Fruit fly (Drosophila melanogaster) whole organism, embryonic: ENCODE measurements around the gene CG12522.

Source experiments
- Bgb ChIP-seq: fragments of 200-800 bp; sonication (Bioruptor generic); IDR thresholded peaks from 2 replicates; pipeline ENCODE4 v1.3.6; 2022; ENCODE audit warnings: missing biosample characterization, missing genetic modification characterization; ENCODE audit not compliant: partially characterized antibody
- BtbVII ChIP-seq: fragments of 200-800 bp; sonication (Bioruptor generic); optimal IDR thresholded peaks from 3 replicates; lab custom pipeline; 2017; ENCODE audit warnings: missing biosample characterization, mild to moderate bottlenecking, missing genetic modification characterization
- CG10654 ChIP-seq: fragments of 200-800 bp; sonication (Bioruptor generic); optimal IDR thresholded peaks from 2 replicates; lab custom pipeline; 2016; ENCODE audit warnings: missing biosample characterization, missing genetic modification characterization
- CG11093 ChIP-seq: fragments of 200-800 bp; sonication (Bioruptor generic); IDR thresholded peaks from 3 replicates; pipeline ENCODE4 v1.3.6; 2022; ENCODE audit warnings: missing biosample characterization, missing genetic modification characterization
- CG11723 ChIP-seq: fragments of 200-800 bp; sonication (Bioruptor generic); optimal IDR thresholded peaks from 2 replicates; lab custom pipeline; 2017; ENCODE audit warnings: missing biosample characterization, mild to moderate bottlenecking, missing genetic modification characterization
- CG14667 ChIP-seq: fragments of 200-800 bp; sonication (Bioruptor generic); IDR thresholded peaks from 2 replicates; pipeline ENCODE4 v1.3.6; 2022; ENCODE audit warnings: missing biosample characterization, missing genetic modification characterization
- CG15269 ChIP-seq: fragments of 200-800 bp; sonication (Bioruptor generic); optimal IDR thresholded peaks from 2 replicates; lab custom pipeline; 2018; ENCODE audit warnings: missing biosample characterization, mild to moderate bottlenecking, missing genetic modification characterization, moderate library complexity
- CG1603 ChIP-seq: fragments of 200-800 bp; sonication (Bioruptor generic); optimal IDR thresholded peaks from 2 replicates; lab custom pipeline; 2019; ENCODE audit warnings: missing biosample characterization, mild to moderate bottlenecking, missing genetic modification characterization, moderate library complexity
- CG17328 ChIP-seq: fragments of 200-800 bp; sonication (Bioruptor generic); IDR thresholded peaks from 2 replicates; pipeline ENCODE4 v1.3.6; 2022; ENCODE audit warnings: missing biosample characterization, missing genetic modification characterization
- CG2889 ChIP-seq: fragments of 200-800 bp; sonication (Bioruptor generic); IDR thresholded peaks from 3 replicates; pipeline ENCODE4 v1.3.6; 2022; ENCODE audit warnings: missing biosample characterization, missing genetic modification characterization
- CG3065 ChIP-seq: fragments of 200-800 bp; sonication (Bioruptor generic); optimal IDR thresholded peaks from 2 replicates; lab custom pipeline; 2016; ENCODE audit warnings: missing biosample characterization, missing genetic modification characterization
- CG31388 ChIP-seq: fragments of 200-800 bp; sonication (Bioruptor generic); optimal IDR thresholded peaks from 2 replicates; lab custom pipeline; 2016; ENCODE audit warnings: missing biosample characterization, missing genetic modification characterization
- CG3281 ChIP-seq: fragments of 200-800 bp; sonication (Bioruptor generic); optimal IDR thresholded peaks from 3 replicates; lab custom pipeline; 2017; ENCODE audit warnings: missing biosample characterization, mild to moderate bottlenecking, missing genetic modification characterization
- CG4617 ChIP-seq: fragments of 200-800 bp; sonication (Bioruptor generic); optimal IDR thresholded peaks from 3 replicates; lab custom pipeline; 2016; ENCODE audit warnings: missing biosample characterization, missing genetic modification characterization, borderline replicate concordance
- CG5245 ChIP-seq: fragments of 200-800 bp; sonication (Bioruptor generic); optimal IDR thresholded peaks from 3 replicates; lab custom pipeline; 2016; ENCODE audit warnings: missing biosample characterization, missing genetic modification characterization
- CG6272 ChIP-seq: fragments of 200-800 bp; sonication (Bioruptor generic); IDR thresholded peaks from 2 replicates; pipeline ENCODE4 v1.3.6; 2022; ENCODE audit warnings: missing biosample characterization, missing genetic modification characterization
- CG7556 ChIP-seq: fragments of 200-800 bp; sonication (Bioruptor generic); optimal IDR thresholded peaks from 2 replicates; lab custom pipeline; 2017; ENCODE audit warnings: missing biosample characterization, mild to moderate bottlenecking, missing genetic modification characterization
- CG8281 ChIP-seq: fragments of 200-800 bp; sonication (Bioruptor generic); optimal IDR thresholded peaks from 2 replicates; lab custom pipeline; 2018; ENCODE audit warnings: missing biosample characterization, mild to moderate bottlenecking, missing genetic modification characterization, moderate library complexity
- CG8478 ChIP-seq: fragments of >200 bp; optimal IDR thresholded peaks from 2 replicates; lab custom pipeline; 2018
- CG9797 ChIP-seq: fragments of 200-800 bp; sonication (Bioruptor generic); optimal IDR thresholded peaks from 3 replicates; lab custom pipeline; 2018; ENCODE audit warnings: missing biosample characterization, mild to moderate bottlenecking, missing genetic modification characterization
- CG9876 ChIP-seq: fragments of 200-800 bp; sonication (Bioruptor generic); optimal IDR thresholded peaks from 2 replicates; lab custom pipeline; 2016; ENCODE audit warnings: missing biosample characterization, missing genetic modification characterization
- CrebB ChIP-seq: fragments of 200-800 bp; sonication (Bioruptor generic); optimal IDR thresholded peaks from 3 replicates; lab custom pipeline; 2018; ENCODE audit warnings: missing biosample characterization, mild to moderate bottlenecking, missing genetic modification characterization
- Dad ChIP-seq: fragments of 200-800 bp; sonication (Bioruptor generic); optimal IDR thresholded peaks from 3 replicates; lab custom pipeline; 2016; ENCODE audit warnings: missing biosample characterization, missing genetic modification characterization
- Dek ChIP-seq: fragments of 200-800 bp; sonication (Bioruptor generic); optimal IDR thresholded peaks from 3 replicates; lab custom pipeline; 2019; ENCODE audit warnings: missing biosample characterization, mild to moderate bottlenecking, missing genetic modification characterization, moderate library complexity
- Dll ChIP-seq: fragments of 200-800 bp; sonication (Bioruptor generic); IDR thresholded peaks from 4 replicates; pipeline ENCODE4 v1.3.6; 2022; ENCODE audit warnings: missing biosample characterization, missing genetic modification characterization; ENCODE audit not compliant: partially characterized antibody
- E2f1 ChIP-seq: fragments of 200-800 bp; sonication (Bioruptor generic); IDR thresholded peaks from 2 replicates; pipeline ENCODE4 v1.3.6; 2022; ENCODE audit warnings: missing biosample characterization, missing genetic modification characterization
- Ets65A ChIP-seq: fragments of 200-800 bp; sonication (Bioruptor generic); peaks from one replicate; lab custom pipeline; 2016; ENCODE audit warnings: missing biosample characterization, missing genetic modification characterization
- HHEX ChIP-seq: fragments of 200-800 bp; sonication (Bioruptor generic); optimal IDR thresholded peaks from 3 replicates; lab custom pipeline; 2017; ENCODE audit warnings: missing biosample characterization, mild to moderate bottlenecking, missing genetic modification characterization, missing genetic modification reagents
- HLH3B ChIP-seq: fragments of 200-800 bp; sonication (Bioruptor generic); IDR thresholded peaks from 2 replicates; pipeline ENCODE4 v1.3.6; 2022; ENCODE audit warnings: missing biosample characterization, missing genetic modification characterization
- Jarid2 ChIP-seq: fragments of 200-800 bp; sonication (Bioruptor generic); optimal IDR thresholded peaks from 3 replicates; lab custom pipeline; 2017; ENCODE audit warnings: mild to moderate bottlenecking, missing biosample characterization, missing genetic modification reagents, missing genetic modification characterization
- Lim3 ChIP-seq: fragments of 200-800 bp; sonication (Bioruptor generic); IDR thresholded peaks from 2 replicates; pipeline ENCODE4 v1.3.6; 2022; ENCODE audit warnings: missing biosample characterization, missing genetic modification characterization
- Myb ChIP-seq: fragments of 200-800 bp; sonication (Bioruptor generic); optimal IDR thresholded peaks from 2 replicates; lab custom pipeline; 2016; ENCODE audit warnings: missing biosample characterization, missing genetic modification characterization
- Rx ChIP-seq: fragments of 200-800 bp; sonication (Bioruptor generic); IDR thresholded peaks from 2 replicates; pipeline ENCODE4 v1.3.6; 2022; ENCODE audit warnings: missing biosample characterization, missing genetic modification characterization
- Tbp ChIP-seq: fragments of >200 bp; optimal IDR thresholded peaks from 2 replicates; lab custom pipeline; 2018; ENCODE audit warnings: missing biosample characterization, missing genetic modification characterization
- abd-A ChIP-seq: fragments of 200-800 bp; sonication (Bioruptor generic); optimal IDR thresholded peaks from 3 replicates; lab custom pipeline; 2019; ENCODE audit warnings: missing biosample characterization, mild to moderate bottlenecking, missing genetic modification characterization, moderate library complexity
- chif ChIP-seq, 2 experiments: fragments of 200-800 bp; sonication (Bioruptor generic); optimal IDR thresholded peaks; 3 replicates each; lab custom pipeline; 2016; ENCODE audit warnings: missing biosample characterization in 2 of 2, missing genetic modification characterization in 2 of 2
- ci ChIP-seq: fragments of 200-800 bp; sonication (Bioruptor generic); IDR thresholded peaks from 3 replicates; pipeline ENCODE4 v1.3.6; 2022; ENCODE audit warnings: missing biosample characterization, missing genetic modification characterization
- dati ChIP-seq: fragments of 200-800 bp; sonication (Bioruptor generic); IDR thresholded peaks from 2 replicates; pipeline ENCODE4 v1.3.6; 2022; ENCODE audit warnings: missing biosample characterization, missing genetic modification characterization
- dm ChIP-seq: fragments of 200-800 bp; sonication (Bioruptor generic); optimal IDR thresholded peaks from 3 replicates; lab custom pipeline; 2016; ENCODE audit warnings: missing biosample characterization, missing genetic modification characterization
- dysf ChIP-seq: fragments of 200-800 bp; sonication (Bioruptor generic); IDR thresholded peaks from 3 replicates; pipeline ENCODE4 v1.3.6; 2022; ENCODE audit warnings: missing biosample characterization, missing genetic modification characterization
- eyg ChIP-seq: fragments of 200-800 bp; sonication (Bioruptor generic); optimal IDR thresholded peaks from 3 replicates; lab custom pipeline; 2016; ENCODE audit warnings: missing biosample characterization, missing genetic modification characterization
- fd96Cb ChIP-seq: fragments of 200-800 bp; sonication (Bioruptor generic); optimal IDR thresholded peaks from 2 replicates; lab custom pipeline; 2018; ENCODE audit warnings: missing biosample characterization, mild to moderate bottlenecking, missing genetic modification characterization, moderate library complexity
- hbn ChIP-seq: fragments of 200-800 bp; sonication (Bioruptor generic); IDR thresholded peaks from 2 replicates; pipeline ENCODE4 v1.3.6; 2022; ENCODE audit warnings: missing biosample characterization, missing genetic modification characterization; ENCODE audit not compliant: partially characterized antibody
- insv ChIP-seq, 2 experiments: fragments of 200-800 bp; sonication (Bioruptor generic); optimal IDR thresholded peaks; 3 replicates each; lab custom pipeline; 2016 to 2018; ENCODE audit warnings: missing biosample characterization in 2 of 2, missing genetic modification characterization in 2 of 2
- klu ChIP-seq: fragments of 200-800 bp; sonication (Bioruptor generic); IDR thresholded peaks from 2 replicates; pipeline ENCODE4 v1.3.6; 2022; ENCODE audit warnings: missing biosample characterization, missing genetic modification characterization
- mld ChIP-seq: fragments of 200-800 bp; sonication (Bioruptor generic); IDR thresholded peaks from 3 replicates; pipeline ENCODE4 v1.3.6; 2022; ENCODE audit warnings: missing biosample characterization, missing genetic modification characterization; ENCODE audit not compliant: partially characterized antibody
- nau ChIP-seq: fragments of 200-800 bp; sonication (Bioruptor generic); optimal IDR thresholded peaks from 3 replicates; lab custom pipeline; 2017; ENCODE audit warnings: missing biosample characterization, mild to moderate bottlenecking, missing genetic modification characterization, missing genetic modification reagents
- pzg ChIP-seq: fragments of 200-800 bp; sonication (Bioruptor generic); optimal IDR thresholded peaks from 3 replicates; lab custom pipeline; 2018; ENCODE audit warnings: missing biosample characterization, mild to moderate bottlenecking, missing genetic modification characterization, moderate library complexity
- seq ChIP-seq: fragments of 200-800 bp; sonication (Bioruptor generic); IDR thresholded peaks from 2 replicates; pipeline ENCODE4 v1.3.6; 2022; ENCODE audit warnings: missing biosample characterization, missing genetic modification characterization
- ssp ChIP-seq: fragments of 200-800 bp; sonication (Bioruptor generic); IDR thresholded peaks from 2 replicates; pipeline ENCODE4 v1.3.6; 2022; ENCODE audit warnings: missing biosample characterization, missing genetic modification characterization
- usp ChIP-seq: fragments of >200 bp; optimal IDR thresholded peaks from 2 replicates; lab custom pipeline; 2017; ENCODE audit warnings: missing biosample characterization, missing genetic modification characterization

Gene CG12522

DNA sequence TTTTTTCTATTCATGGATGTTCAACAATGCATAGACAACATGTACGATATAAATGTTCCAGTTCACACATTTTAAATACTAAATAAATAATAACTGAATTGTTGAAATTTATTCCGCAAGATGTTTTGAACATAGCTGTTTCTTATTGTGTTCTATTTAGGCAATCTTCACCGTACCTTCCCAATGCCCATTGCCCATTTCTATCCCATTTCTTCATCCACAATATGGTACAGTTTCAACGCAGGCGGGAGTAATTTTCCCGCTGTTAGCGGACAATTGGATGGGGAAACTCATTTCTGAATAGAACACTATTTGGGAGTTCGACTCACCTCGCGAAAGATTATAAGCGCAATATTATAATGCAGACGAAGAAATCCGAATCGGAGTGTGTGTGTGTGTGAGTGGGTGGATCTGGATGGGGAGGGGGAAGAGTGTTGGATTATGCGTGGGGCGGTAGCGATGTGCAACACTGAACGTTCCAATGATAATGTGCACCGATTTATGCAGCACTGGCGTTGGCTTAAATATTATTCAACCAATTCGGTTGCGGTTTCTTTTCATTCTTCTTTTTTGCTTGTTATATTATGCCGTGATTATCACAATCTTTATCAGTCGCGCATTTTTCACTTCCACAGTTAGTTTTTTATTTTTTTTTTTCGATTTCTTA lies 16.0 kb upstream of the CG12522 start (continued):
- TF ChIP-seq Dek (tag; lab: Kevin White, UChicago) (peak; percentile 2), ssp (no peak), klu (GFP tag; lab: Robert Waterston, UW) (0 out of 2 replicates have a peak, but pooled peaks have one; percentile 40), HLH3B (GFP tag; lab: Robert Waterston, UW) (no peak), CG6272 (GFP tag; lab: Robert Waterston, UW) (peak; percentile 76), BtbVII (no peak), Dad (GFP tag; lab: Kevin White, UChicago) (peak; percentile 58), ci (GFP tag; lab: Robert Waterston, UW) (peak; percentile 77; the same call in 2 of the 3 replicates), CG10654 (GFP tag; lab: Kevin White, UChicago) (peak; percentile 37), seq (GFP tag; lab: Robert Waterston, UW) (no peak), fd96Cb (no peak), insv (GFP tag; optimal IDR thresholded peaks at IDR 0.05; lab: Kevin White, UChicago) (peak in 1 of 2 experiments; percentile 33), dysf (GFP tag; lab: Robert Waterston, UW) (no peak), nau (GFP tag; lab: Kevin White, UChicago) (peak; percentile 47), CG4617 (GFP tag; lab: Kevin White, UChicago) (peak; percentile 94), abd-A (tag; lab: Kevin White, UChicago) (no peak), CG14667 (GFP tag; lab: Robert Waterston, UW) (no peak), CG15269 (tag; lab: Kevin White, UChicago) (no peak), CG8478 (no peak), CG3281 (peak; percentile 35), CG8281 (tag; lab: Kevin White, UChicago) (no peak), CrebB (tag; lab: Kevin White, UChicago) (no peak), dm (GFP tag; lab: Kevin White, UChicago) (no peak), usp (GFP tag; lab: Kevin White, UChicago) (no peak), CG3065 (peak; percentile 34), CG2889 (GFP tag; lab: Robert Waterston, UW) (no peak), CG1603 (tag; lab: Kevin White, UChicago) (peak; percentile 32), CG17328 (GFP tag; lab: Robert Waterston, UW) (peak; percentile 42; the same call in 1 of the 2 replicates), hbn (no peak; the same call in 1 of the 2 replicates), Ets65A (GFP tag; lab: Kevin White, UChicago) (peak; percentile 68), pzg (GFP tag; lab: Kevin White, UChicago) (peak; percentile 41), CG5245 (peak; percentile 29), CG11093 (GFP tag; lab: Robert Waterston, UW) (no peak), Bgb (no peak), Rx (GFP tag; lab: Robert Waterston, UW) (0 out of 2 replicates have a peak, but pooled peaks have one; percentile 26), Myb (GFP tag; lab: Kevin White, UChicago) (peak; percentile 64), Tbp (GFP tag; lab: Kevin White, UChicago) (no peak), HHEX (GFP tag; lab: Kevin White, UChicago) (peak; percentile 69), CG9797 (no peak), chif (GFP tag; optimal IDR thresholded peaks at IDR 0.05; lab: Kevin White, UChicago) (peak; percentile 13 to 47), CG7556 (GFP tag; lab: Kevin White, UChicago) (peak; percentile 5), CG31388 (GFP tag; lab: Kevin White, UChicago) (no peak), Dll (no peak), mld (GFP tag; lab: Robert Waterston, UW) (no peak), dati (GFP tag; lab: Robert Waterston, UW) (no peak), Jarid2 (no peak), Lim3 (GFP tag; lab: Robert Waterston, UW) (no peak), eyg (peak; percentile 27), E2f1 (GFP tag; lab: Robert Waterston, UW) (no peak), CG9876 (GFP tag; lab: Kevin White, UChicago) (peak; percentile 59), CG11723 (GFP tag; lab: Kevin White, UChicago) (peak; percentile 2)
